Worm (Caenorhabditis elegans) whole organism, L4 larva: Measurements from ENCODE around the gene Y54G11A.4.

ENCODE experiments used
- D1046.2 ChIP-seq: fragments of 200-800 bp; sonication (Bioruptor generic); IDR thresholded peaks from 2 replicates; pipeline ENCODE4 v1.3.6; 2022; ENCODE audit warnings: missing genetic modification characterization, missing compliant biosample characterization
- F44E2.7 ChIP-seq: fragments of 200-800 bp; sonication (Bioruptor generic); IDR thresholded peaks from 2 replicates; pipeline ENCODE4 v2.1.2; 2022; ENCODE audit warnings: missing genetic modification characterization, missing compliant biosample characterization
- F49E8.2 ChIP-seq: sonication (generic microtip); optimal IDR thresholded peaks from 2 replicates; lab custom pipeline; 2016; ENCODE audit warnings: missing compliant biosample characterization, mild to moderate bottlenecking, missing genetic modification characterization, borderline replicate concordance
- Y75B8A.6 ChIP-seq: fragments of 200-800 bp; sonication (Bioruptor generic); IDR thresholded peaks from 2 replicates; pipeline ENCODE4 v1.3.6; 2022; ENCODE audit warnings: missing genetic modification reagents, missing genetic modification characterization, missing compliant biosample characterization
- aha-1 ChIP-seq: fragments of 150-350 bp; peaks from one replicate; lab custom pipeline; 2014; ENCODE audit warnings: missing biosample characterization, missing genetic modification characterization
- attf-4 ChIP-seq: sonication (generic microtip); optimal IDR thresholded peaks from 3 replicates; lab custom pipeline; 2017; ENCODE audit warnings: missing biosample characterization, missing genetic modification characterization
- ceh-20 ChIP-seq: fragments of 200-800 bp; sonication (Bioruptor generic); IDR thresholded peaks from 2 replicates; pipeline ENCODE4 v1.3.6; 2022; ENCODE audit warnings: missing genetic modification reagents, missing genetic modification characterization, missing compliant biosample characterization
- ceh-28 ChIP-seq: fragments of 150-350 bp; optimal IDR thresholded peaks from 2 replicates; lab custom pipeline; 2014; ENCODE audit warnings: missing biosample characterization, missing genetic modification reagents, missing genetic modification characterization
- ceh-32 ChIP-seq: sonication (generic microtip); optimal IDR thresholded peaks from 2 replicates; lab custom pipeline; 2016; ENCODE audit warnings: mild to moderate bottlenecking, missing genetic modification characterization, missing compliant biosample characterization; ENCODE audit not compliant: poor library complexity
- ceh-44 ChIP-seq: fragments of 200-800 bp; sonication (Bioruptor generic); IDR thresholded peaks from 2 replicates; pipeline ENCODE4 v1.3.6; 2022; ENCODE audit warnings: missing genetic modification reagents, missing genetic modification characterization, missing compliant biosample characterization
- cey-2 ChIP-seq: sonication (generic microtip); optimal IDR thresholded peaks from 3 replicates; lab custom pipeline; 2017; ENCODE audit warnings: missing genetic modification characterization, mild to moderate bottlenecking, missing compliant biosample characterization, antibody characterized with exemption, borderline replicate concordance; ENCODE audit not compliant: insufficient read depth
- ctbp-1 ChIP-seq: fragments of 200-800 bp; sonication (Bioruptor generic); IDR thresholded peaks from 2 replicates; pipeline ENCODE4 v1.3.6; 2022; ENCODE audit warnings: missing genetic modification reagents, missing genetic modification characterization, missing compliant biosample characterization
- daf-8 ChIP-seq: fragments of 200-800 bp; sonication (Bioruptor generic); IDR thresholded peaks from 2 replicates; pipeline ENCODE4 v1.3.6; 2022; ENCODE audit warnings: missing genetic modification characterization, missing compliant biosample characterization
- dmd-6 ChIP-seq: fragments of 200-800 bp; sonication (Bioruptor generic); IDR thresholded peaks from 2 replicates; pipeline ENCODE4 v1.3.6; 2022; ENCODE audit warnings: missing genetic modification reagents, missing genetic modification characterization, missing compliant biosample characterization
- dpl-1 ChIP-seq: fragments of 150-350 bp; optimal IDR thresholded peaks from 2 replicates; lab custom pipeline; 2014; ENCODE audit warnings: missing biosample characterization, missing genetic modification reagents, missing genetic modification characterization
- duxl-1 ChIP-seq: sonication (generic microtip); optimal IDR thresholded peaks from 2 replicates; lab custom pipeline; 2016; ENCODE audit warnings: mild to moderate bottlenecking, missing genetic modification characterization, moderate library complexity, missing compliant biosample characterization; ENCODE audit not compliant: poor library complexity
- dve-1 ChIP-seq: sonication (generic microtip); optimal IDR thresholded peaks from 2 replicates; lab custom pipeline; 2017; ENCODE audit warnings: antibody characterized with exemption, mild to moderate bottlenecking, missing genetic modification characterization, missing compliant biosample characterization; ENCODE audit not compliant: insufficient read depth
- egl-43 ChIP-seq: fragments of 200-800 bp; sonication (Bioruptor generic); IDR thresholded peaks from 2 replicates; pipeline ENCODE4 v1.3.6; 2022; ENCODE audit warnings: missing genetic modification reagents, missing genetic modification characterization, missing compliant biosample characterization
- hif-1 ChIP-seq, 2 experiments: sonication (generic microtip); optimal IDR thresholded peaks; 2 replicates each; lab custom pipeline; 2016 to 2017; ENCODE audit warnings: missing compliant biosample characterization in 2 of 2, missing genetic modification characterization in 2 of 2, missing genetic modification reagents in 2 of 2, missing genotype in 2 of 2, mild to moderate bottlenecking in 1 of 2
- hlh-30 ChIP-seq: sonication (generic microtip); optimal IDR thresholded peaks from 2 replicates; lab custom pipeline; 2017; ENCODE audit warnings: antibody characterized with exemption, mild to moderate bottlenecking, missing genetic modification characterization, missing compliant biosample characterization; ENCODE audit not compliant: insufficient read depth
- jun-1 ChIP-seq: fragments of 150-350 bp; optimal IDR thresholded peaks from 2 replicates; lab custom pipeline; 2014; ENCODE audit warnings: missing biosample characterization, missing genetic modification reagents, missing genetic modification characterization
- lsy-2 ChIP-seq, 2 experiments: fragments of 150-350 bp in 1 of 2; sonication (generic microtip) in 1 of 2; optimal IDR thresholded peaks; 2 replicates each; lab custom pipeline; 2014 to 2017; ENCODE audit warnings: missing biosample characterization in 2 of 2, missing genetic modification characterization in 2 of 2
- madf-5 ChIP-seq, 2 experiments: fragments of 200-800 bp; sonication (Bioruptor generic); IDR thresholded peaks; 2 replicates each; pipeline ENCODE4 v1.3.6; 2022; ENCODE audit warnings: missing compliant biosample characterization in 2 of 2, missing genetic modification characterization in 2 of 2
- mdl-1 ChIP-seq, 2 experiments: fragments of 150-350 bp in 1 of 2; sonication (generic microtip) in 1 of 2; optimal IDR thresholded peaks; 2 replicates each; lab custom pipeline; 2014 to 2017; ENCODE audit warnings: missing biosample characterization in 2 of 2, missing genetic modification characterization in 2 of 2
- mes-2 ChIP-seq: sonication (generic microtip); optimal IDR thresholded peaks from 2 replicates; lab custom pipeline; 2016; ENCODE audit warnings: missing genotype, mild to moderate bottlenecking, missing genetic modification characterization, missing compliant biosample characterization; ENCODE audit not compliant: poor library complexity, severe bottlenecking
- mxl-3 ChIP-seq: fragments of 200-800 bp; sonication (Bioruptor generic); optimal IDR thresholded peaks from 2 replicates; lab custom pipeline; 2018; ENCODE audit warnings: mild to moderate bottlenecking, missing genetic modification characterization, missing compliant biosample characterization
- nhr-102 ChIP-seq: sonication (generic microtip); optimal IDR thresholded peaks from 2 replicates; lab custom pipeline; 2016; ENCODE audit warnings: mild to moderate bottlenecking, missing genetic modification characterization, moderate library complexity, missing compliant biosample characterization
- nhr-111 ChIP-seq: fragments of 200-800 bp; sonication (Bioruptor generic); optimal IDR thresholded peaks from 2 replicates; lab custom pipeline; 2018; ENCODE audit warnings: mild to moderate bottlenecking, missing genetic modification characterization, missing compliant biosample characterization
- nhr-237 ChIP-seq: sonication (generic microtip); optimal IDR thresholded peaks from 2 replicates; lab custom pipeline; 2017; ENCODE audit warnings: missing biosample characterization, missing genetic modification characterization
- nhr-28 ChIP-seq: fragments of 150-350 bp; optimal IDR thresholded peaks from 2 replicates; lab custom pipeline; 2014; ENCODE audit warnings: missing biosample characterization, missing genetic modification characterization
- nhr-42 ChIP-seq: fragments of 200-800 bp; sonication (Bioruptor generic); IDR thresholded peaks from 2 replicates; pipeline ENCODE4 v1.3.6; 2022; ENCODE audit warnings: missing genetic modification characterization, missing compliant biosample characterization
- nhr-48 ChIP-seq: sonication (generic microtip); optimal IDR thresholded peaks from 2 replicates; lab custom pipeline; 2016; ENCODE audit warnings: mild to moderate bottlenecking, missing genetic modification characterization, missing compliant biosample characterization
- nhr-77 ChIP-seq: fragments of 150-350 bp; optimal IDR thresholded peaks from 2 replicates; lab custom pipeline; 2014; ENCODE audit warnings: missing biosample characterization, missing genetic modification characterization
- pha-4 ChIP-seq, 2 experiments: fragments of 150-350 bp in 1 of 2; fragments of 200-800 bp in 1 of 2; sonication (Bioruptor generic) in 1 of 2; IDR thresholded peaks in 1 of 2; optimal IDR thresholded peaks in 1 of 2; 2 replicates each; pipeline versions ENCODE4 v1.3.6 to Lab custom; 2014 to 2022; ENCODE audit warnings: missing genetic modification characterization in 2 of 2, missing genetic modification reagents in 2 of 2, missing biosample characterization in 1 of 2, missing compliant biosample characterization in 1 of 2
- pqm-1 ChIP-seq: sonication (generic microtip); optimal IDR thresholded peaks from 2 replicates; lab custom pipeline; 2017; ENCODE audit warnings: missing biosample characterization, missing genetic modification characterization
- rbr-2 ChIP-seq: sonication (generic microtip); optimal IDR thresholded peaks from 2 replicates; lab custom pipeline; 2016; ENCODE audit warnings: missing genotype, missing genetic modification characterization, missing compliant biosample characterization
- saeg-2 ChIP-seq: fragments of 200-800 bp; sonication (Bioruptor generic); IDR thresholded peaks from 2 replicates; pipeline ENCODE4 v1.3.6; 2022; ENCODE audit warnings: missing genetic modification reagents, missing genetic modification characterization, missing compliant biosample characterization
- set-16 ChIP-seq: fragments of 200-800 bp; sonication (Bioruptor generic); IDR thresholded peaks from 2 replicates; pipeline ENCODE4 v1.3.6; 2022; ENCODE audit warnings: missing genetic modification reagents, missing genetic modification characterization, missing compliant biosample characterization
- skn-1 ChIP-seq: fragments of 150-350 bp; optimal IDR thresholded peaks from 2 replicates; lab custom pipeline; 2014; ENCODE audit warnings: missing biosample characterization, missing genetic modification characterization
- snpc-1.2 ChIP-seq: fragments of 200-800 bp; sonication (Bioruptor generic); IDR thresholded peaks from 2 replicates; pipeline ENCODE4 v1.3.6; 2022; ENCODE audit warnings: missing genetic modification reagents, missing genetic modification characterization, missing compliant biosample characterization
- snpc-4 ChIP-seq: fragments of 150-350 bp; optimal IDR thresholded peaks from 2 replicates; lab custom pipeline; 2014; ENCODE audit warnings: missing biosample characterization, missing genetic modification characterization
- spr-1 ChIP-seq: sonication (generic microtip); optimal IDR thresholded peaks from 2 replicates; lab custom pipeline; 2016; ENCODE audit warnings: mild to moderate bottlenecking, missing genetic modification characterization, missing compliant biosample characterization
- spr-3 ChIP-seq: fragments of 200-800 bp; sonication (Bioruptor generic); optimal IDR thresholded peaks from 2 replicates; lab custom pipeline; 2018; ENCODE audit warnings: mild to moderate bottlenecking, missing genetic modification characterization, missing compliant biosample characterization
- tag-97 ChIP-seq: fragments of 200-800 bp; sonication (Bioruptor generic); IDR thresholded peaks from 2 replicates; pipeline ENCODE4 v1.3.6; 2022; ENCODE audit warnings: missing genetic modification characterization, missing compliant biosample characterization
- tra-1 ChIP-seq: fragments of 200-800 bp; sonication (Bioruptor generic); IDR thresholded peaks from 2 replicates; pipeline ENCODE4 v1.3.6; 2022; ENCODE audit warnings: missing genetic modification reagents, missing genetic modification characterization, missing compliant biosample characterization
- unc-130 ChIP-seq: sonication (generic microtip); optimal IDR thresholded peaks from 2 replicates; lab custom pipeline; 2016; ENCODE audit warnings: missing genetic modification reagents, missing genetic modification characterization, missing compliant biosample characterization
- unc-62 ChIP-seq, 3 experiments: fragments of 150-350 bp in 1 of 3; sonication (generic microtip); optimal IDR thresholded peaks in 2 of 3; peaks in 1 of 3; 1 replicate in 1 of 3; 2 replicates in 2 of 3; lab custom pipeline; 2014 to 2017; ENCODE audit warnings: missing biosample characterization in 3 of 3, missing genetic modification characterization in 3 of 3, missing genetic modification reagents in 3 of 3, missing genotype in 1 of 3
- zip-11 ChIP-seq: fragments of 200-800 bp; sonication (Bioruptor generic); IDR thresholded peaks from 2 replicates; pipeline ENCODE4 v1.3.6; 2022; ENCODE audit warnings: missing genetic modification characterization, missing compliant biosample characterization
- zip-2 ChIP-seq: fragments of 150-350 bp; optimal IDR thresholded peaks from 2 replicates; lab custom pipeline; 2014; ENCODE audit warnings: missing biosample characterization, missing genetic modification characterization
- ztf-7 ChIP-seq: fragments of 150-350 bp; optimal IDR thresholded peaks from 2 replicates; lab custom pipeline; 2014; ENCODE audit warnings: missing biosample characterization, missing genetic modification characterization

Gene Y54G11A.4

DNA sequence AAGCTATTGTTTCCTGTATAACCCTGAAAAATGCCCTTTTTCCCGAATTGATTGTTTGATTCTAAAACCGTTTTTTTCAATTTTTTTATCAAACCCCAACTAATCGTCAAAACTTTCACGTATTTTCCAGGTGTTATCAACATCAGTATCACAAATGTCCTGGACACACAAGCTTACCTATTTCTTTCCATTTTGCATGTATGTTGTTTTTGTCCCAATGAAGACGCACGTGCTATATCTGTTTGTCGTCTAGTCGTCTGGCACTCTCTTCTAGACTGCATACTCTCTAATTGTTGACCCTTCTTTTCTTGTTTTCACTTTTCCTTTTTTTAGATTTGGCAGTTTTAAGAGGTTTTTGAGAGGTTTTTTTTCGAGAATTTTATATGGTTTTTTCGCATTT is 3.7 kb downstream of the Y54G11A.4 start:
- TF ChIP-seq ceh-20 (GFP tag; lab: Robert Waterston, UW), result no peak
- TF ChIP-seq nhr-48 (tag; lab: Kevin White, UChicago), result peak; percentile 50
- TF ChIP-seq ctbp-1 (GFP tag; lab: Robert Waterston, UW), result no peak
- no peak for TF ChIP-seq spr-1 (tag; lab: Kevin White, UChicago)
- no peak for TF ChIP-seq skn-1 (tag; lab: Kevin White, UChicago)
- TF ChIP-seq lsy-2 (tag; optimal IDR thresholded peaks at IDR 0.05; lab: Kevin White, UChicago), result peak in 1 of 2 experiments; percentile 68
- no peak for TF ChIP-seq unc-130 (GFP tag; lab: Kevin White, UChicago)
- TF ChIP-seq ceh-32 (tag; lab: Kevin White, UChicago), result no peak
- no peak for TF ChIP-seq attf-4 (tag; lab: Kevin White, UChicago)
- no peak for TF ChIP-seq tag-97 (GFP tag; lab: Robert Waterston, UW)
- no peak for TF ChIP-seq F49E8.2 (tag; lab: Kevin White, UChicago)
- TF ChIP-seq pha-4 (GFP tag; IDR thresholded peaks at IDR 0.05; lab: Robert Waterston, UW), result no peak
- peak; percentile 74 for TF ChIP-seq pha-4 (tag; optimal IDR thresholded peaks at IDR 0.05; lab: Kevin White, UChicago)
- peak; percentile 83 for TF ChIP-seq nhr-28 (tag; lab: Kevin White, UChicago)
- peak; percentile 9 for TF ChIP-seq rbr-2 (tag; lab: Kevin White, UChicago)
- TF ChIP-seq mxl-3 (GFP tag; lab: Kevin White, UChicago), result peak; percentile 54
- no peak for TF ChIP-seq zip-2 (tag; lab: Kevin White, UChicago)
- no peak for TF ChIP-seq snpc-1.2
- peak; percentile 74 for TF ChIP-seq dmd-6 (GFP tag; lab: Robert Waterston, UW)
- peak; percentile 92 for TF ChIP-seq dve-1 (tag; lab: Kevin White, UChicago)
- peak; percentile 44 for TF ChIP-seq pqm-1 (tag; lab: Kevin White, UChicago)
- peak in 1 of 2 experiments; percentile 85 for TF ChIP-seq hif-1 (tag; optimal IDR thresholded peaks at IDR 0.05; lab: Kevin White, UChicago)
- peak; percentile 52 for TF ChIP-seq mes-2 (tag; lab: Kevin White, UChicago)
- TF ChIP-seq Y75B8A.6 (GFP tag; lab: Robert Waterston, UW), result no peak
- no peak for TF ChIP-seq set-16 (GFP tag; lab: Robert Waterston, UW)
- TF ChIP-seq jun-1 (tag; lab: Kevin White, UChicago), result no peak
- TF ChIP-seq tra-1 (GFP tag; lab: Robert Waterston, UW), result no peak
- TF ChIP-seq ztf-7 (tag; lab: Kevin White, UChicago), result no peak
- peak; percentile 27 for TF ChIP-seq cey-2 (tag; lab: Kevin White, UChicago)
- no peak for TF ChIP-seq nhr-111 (GFP tag; lab: Kevin White, UChicago)
- TF ChIP-seq nhr-237 (tag; lab: Kevin White, UChicago), result no peak
- no peak for TF ChIP-seq spr-3 (GFP tag; lab: Kevin White, UChicago)
- TF ChIP-seq ceh-28 (tag; lab: Kevin White, UChicago), result no peak
- TF ChIP-seq unc-62 (GFP tag; optimal IDR thresholded peaks at IDR 0.05 in 1 of 2; lab: Kevin White, UChicago), result peak in 1 of 2 experiments; percentile 93
- no peak for TF ChIP-seq unc-62 (tag; optimal IDR thresholded peaks at IDR 0.05; lab: Kevin White, UChicago)
- TF ChIP-seq ceh-44, result no peak
- TF ChIP-seq saeg-2 (GFP tag; lab: Robert Waterston, UW), result no peak
- TF ChIP-seq duxl-1 (tag; lab: Kevin White, UChicago), result no peak
- TF ChIP-seq aha-1, result peak; percentile 82
- peak; percentile 77 for TF ChIP-seq nhr-102 (tag; lab: Kevin White, UChicago)
- TF ChIP-seq hlh-30, result peak; percentile 89
- no peak for TF ChIP-seq snpc-4 (tag; lab: Kevin White, UChicago)
- no peak for TF ChIP-seq daf-8
- TF ChIP-seq nhr-42 (GFP tag; lab: Robert Waterston, UW), result no peak
- TF ChIP-seq madf-5 (GFP tag; IDR thresholded peaks at IDR 0.05; lab: Robert Waterston, UW), result no peak
- TF ChIP-seq egl-43 (GFP tag; lab: Robert Waterston, UW), result no peak
- peak; percentile 35 for TF ChIP-seq dpl-1 (GFP tag; lab: Kevin White, UChicago)
- TF ChIP-seq D1046.2 (GFP tag; lab: Robert Waterston, UW), result no peak
- peak; percentile 82 for TF ChIP-seq nhr-77
- TF ChIP-seq zip-11 (GFP tag; lab: Robert Waterston, UW), result no peak
- TF ChIP-seq mdl-1 (tag; optimal IDR thresholded peaks at IDR 0.05; lab: Kevin White, UChicago), result peak; percentile 83 to 98
- no peak for TF ChIP-seq F44E2.7 (GFP tag; lab: Robert Waterston, UW)
